Fruit fly (Drosophila melanogaster): ENCODE measurements around the gene btn.

DNA sequence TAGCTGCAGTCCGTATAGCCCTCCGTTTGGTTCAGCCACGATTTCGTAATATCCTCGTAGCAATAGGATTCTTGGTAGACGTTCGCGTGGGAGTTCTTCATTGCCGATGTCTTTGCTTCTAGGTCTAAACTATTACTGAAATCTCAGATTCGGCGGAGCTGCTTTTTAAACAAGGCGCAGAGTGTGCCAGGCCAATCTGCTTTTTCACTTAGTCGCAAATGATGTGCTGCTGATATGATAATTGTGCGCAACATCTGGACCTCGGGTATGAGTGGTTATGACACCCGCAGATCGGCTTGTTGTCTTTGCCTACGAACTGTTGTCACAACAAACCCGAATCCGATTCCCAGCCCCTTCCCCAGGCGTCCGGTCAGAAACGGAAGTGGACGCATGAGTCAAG lies at the start of gene btn:
- TF ChIP-seq CG17328 (GFP tag; IDR thresholded peaks at IDR 0.05): no peak
- no peak for TF ChIP-seq CG3281 (GFP tag; optimal IDR thresholded peaks at IDR 0.05)
- TF ChIP-seq CG9215 (GFP tag; IDR thresholded peaks at IDR 0.05): no peak
- no peak for TF ChIP-seq zfh1 (GFP tag; IDR thresholded peaks at IDR 0.05)
- TF ChIP-seq Taf1 (GFP tag; IDR thresholded peaks at IDR 0.05): no peak
- TF ChIP-seq Spps (tag; optimal IDR thresholded peaks at IDR 0.05): no peak
- TF ChIP-seq Fer3 (tag; optimal IDR thresholded peaks at IDR 0.05): no peak
- TF ChIP-seq Lpt (GFP tag; optimal IDR thresholded peaks at IDR 0.05): no peak
- TF ChIP-seq CG10321 (GFP tag; IDR thresholded peaks at IDR 0.05): no peak
- TF ChIP-seq CG10565 (GFP tag; optimal IDR thresholded peaks at IDR 0.05): no peak
- TF ChIP-seq CG4820 (GFP tag; optimal IDR thresholded peaks at IDR 0.05): no peak
- TF ChIP-seq CG10267 (tag; optimal IDR thresholded peaks at IDR 0.05): no peak
- no peak for TF ChIP-seq CG11093 (GFP tag; IDR thresholded peaks at IDR 0.05)
- no peak for TF ChIP-seq vvl (GFP tag; IDR thresholded peaks at IDR 0.05)

Measured in whole organism, embryonic.